Fruit fly (Drosophila melanogaster): Measurements from ENCODE around the gene Usp47.

The Usp47 gene

dm6 chr3L:5751740-5752579 is 813 bp upstream of the Usp47 start, which contains the start of gene DnaJ-1:
Gene DnaJ-1 (minus strand): TSS chr3L:5752189.
- peak; percentile 72 for TF ChIP-seq Hr83 (GFP tag; optimal IDR thresholded peaks at IDR 0.05; ENCODE audit: poor library complexity, severe bottlenecking)
- TF ChIP-seq rgr (GFP tag; optimal IDR thresholded peaks at IDR 0.05): peak; percentile 51
- peak; percentile 61 for TF ChIP-seq woc (GFP tag; optimal IDR thresholded peaks at IDR 0.05)
- no peak for TF ChIP-seq Abd-B (GFP tag; optimal IDR thresholded peaks at IDR 0.05)
- TF ChIP-seq Jra (GFP tag; optimal IDR thresholded peaks at IDR 0.05): peak; percentile 27
- TF ChIP-seq dsf (GFP tag; optimal IDR thresholded peaks at IDR 0.05; ENCODE audit: borderline replicate concordance): no peak
- TF ChIP-seq HLH106 (tag; optimal IDR thresholded peaks at IDR 0.05): peak; percentile 8
- TF ChIP-seq N (GFP tag; optimal IDR thresholded peaks at IDR 0.05): no peak
- TF ChIP-seq jim (GFP tag; optimal IDR thresholded peaks at IDR 0.05): no peak
- TF ChIP-seq h (GFP tag; optimal IDR thresholded peaks at IDR 0.05): peak; percentile 44
- peak; percentile 23 for TF ChIP-seq fru (GFP tag; optimal IDR thresholded peaks at IDR 0.05)
- TF ChIP-seq CG32264 (GFP tag; optimal IDR thresholded peaks at IDR 0.05): peak; percentile 10
- TF ChIP-seq br (GFP tag; optimal IDR thresholded peaks at IDR 0.05): peak; percentile 12
- TF ChIP-seq Vsx2 (GFP tag; optimal IDR thresholded peaks at IDR 0.05; ENCODE audit: partially characterized antibody): no peak
- no peak for TF ChIP-seq Dfd (GFP tag; optimal IDR thresholded peaks at IDR 0.05)
- TF ChIP-seq Sp1 (GFP tag; optimal IDR thresholded peaks at IDR 0.05): peak; percentile 79
- peak in 1 of 2 experiments; percentile 37 for TF ChIP-seq foxo (GFP tag; optimal IDR thresholded peaks at IDR 0.05)
- TF ChIP-seq OdsH (GFP tag; optimal IDR thresholded peaks at IDR 0.05): peak; percentile 18

- TF ChIP-seq Hr78 (GFP tag; optimal IDR thresholded peaks at IDR 0.05): peak; percentile 33
- no peak for TF ChIP-seq Vsx2 (GFP tag; optimal IDR thresholded peaks at IDR 0.05; ENCODE audit: partially characterized antibody)
- TF ChIP-seq br (GFP tag; optimal IDR thresholded peaks at IDR 0.05): peak; percentile 37
- TF ChIP-seq Rel (GFP tag; optimal IDR thresholded peaks at IDR 0.05): no peak
- TF ChIP-seq Rel (tag; optimal IDR thresholded peaks at IDR 0.05): peak; percentile 97
These were observed 1.0 kb downstream of the Usp47 start for dm6 chr3L:5753605-5754365.

- TF ChIP-seq Myc (optimal IDR thresholded peaks at IDR 0.05) (peak; percentile 79), N (GFP tag; optimal IDR thresholded peaks at IDR 0.05) (no peak), psq (GFP tag; optimal IDR thresholded peaks at IDR 0.05) (peak; percentile 40)
These were observed 12.4 kb downstream of the Usp47 start, which contains the start of gene CG10576 for dm6 chr3L:5764922-5765843. Gene CG10576 (minus strand): TSS chr3L:5765702.

- no peak for TF ChIP-seq Hnf4 (GFP tag; optimal IDR thresholded peaks at IDR 0.05)
These were observed 13.0 kb downstream of the Usp47 start, which contains the start of gene Txl for dm6 chr3L:5765844-5766200. Gene Txl (plus strand): TSS chr3L:5765846.

dm6 chr3L:5768532-5769497 is 16.0 kb downstream of the Usp47 start, which contains the start of the genes Ppat-Dpck and scny:
Gene Ppat-Dpck (minus strand): TSS chr3L:5768794.
Gene scny (plus strand): TSS chr3L:5769002.
- peak in 1 of 2 experiments; percentile 43 for TF ChIP-seq foxo (GFP tag; optimal IDR thresholded peaks at IDR 0.05)
- TF ChIP-seq br (GFP tag; optimal IDR thresholded peaks at IDR 0.05): no peak
- TF ChIP-seq Jra (GFP tag; optimal IDR thresholded peaks at IDR 0.05): peak; percentile 76
- TF ChIP-seq Dif (GFP tag; optimal IDR thresholded peaks at IDR 0.05; ENCODE audit: partially characterized antibody): no peak
- no peak for TF ChIP-seq CG9705 (GFP tag; optimal IDR thresholded peaks at IDR 0.05)
- no peak for TF ChIP-seq Abd-B (GFP tag; optimal IDR thresholded peaks at IDR 0.05)
- TF ChIP-seq psq (GFP tag; optimal IDR thresholded peaks at IDR 0.05): peak; percentile 99
- TF ChIP-seq woc (GFP tag; optimal IDR thresholded peaks at IDR 0.05): no peak
- TF ChIP-seq Hr83 (GFP tag; optimal IDR thresholded peaks at IDR 0.05; ENCODE audit: poor library complexity, severe bottlenecking): peak; percentile 18
- TF ChIP-seq Hr78 (GFP tag; optimal IDR thresholded peaks at IDR 0.05): no peak
- TF ChIP-seq sv (GFP tag; optimal IDR thresholded peaks at IDR 0.05): no peak
- TF ChIP-seq dl (GFP tag; optimal IDR thresholded peaks at IDR 0.05; ENCODE audit: insufficient read depth in 1 of 2, partially characterized antibody in 2 of 2): no peak
- no peak for TF ChIP-seq tai (GFP tag; optimal IDR thresholded peaks at IDR 0.05)
- no peak for TF ChIP-seq ey (GFP tag; optimal IDR thresholded peaks at IDR 0.05)
- TF ChIP-seq brk (GFP tag; optimal IDR thresholded peaks at IDR 0.05): no peak
- TF ChIP-seq N (GFP tag; optimal IDR thresholded peaks at IDR 0.05): peak; percentile 49
- no peak for TF ChIP-seq GATAd (GFP tag; optimal IDR thresholded peaks at IDR 0.05)
- no peak for TF ChIP-seq Mio (GFP tag; optimal IDR thresholded peaks at IDR 0.05)
- peak; percentile 57 for TF ChIP-seq h (GFP tag; optimal IDR thresholded peaks at IDR 0.05)
- peak; percentile 35 for TF ChIP-seq rgr (GFP tag; optimal IDR thresholded peaks at IDR 0.05)
